Worm (Caenorhabditis elegans) whole organism, early embryonic: ENCODE measurements around the gene bmk-1.

ENCODE experiments used
- aly-1 ChIP-seq: sonication (generic microtip); optimal IDR thresholded peaks from 2 replicates; lab custom pipeline; 2016; ENCODE audit warnings: missing genetic modification characterization, missing compliant biosample characterization
- flt-1 ChIP-seq: fragments of 200-800 bp; sonication (Bioruptor generic); IDR thresholded peaks from 2 replicates; pipeline ENCODE4 v1.3.6; 2022; ENCODE audit warnings: missing genetic modification characterization, missing compliant biosample characterization
- tbx-11 ChIP-seq: fragments of 200-800 bp; sonication (Bioruptor generic); IDR thresholded peaks from 2 replicates; pipeline ENCODE4 v1.3.6; 2022; ENCODE audit warnings: missing genetic modification characterization, missing compliant biosample characterization

DNA sequence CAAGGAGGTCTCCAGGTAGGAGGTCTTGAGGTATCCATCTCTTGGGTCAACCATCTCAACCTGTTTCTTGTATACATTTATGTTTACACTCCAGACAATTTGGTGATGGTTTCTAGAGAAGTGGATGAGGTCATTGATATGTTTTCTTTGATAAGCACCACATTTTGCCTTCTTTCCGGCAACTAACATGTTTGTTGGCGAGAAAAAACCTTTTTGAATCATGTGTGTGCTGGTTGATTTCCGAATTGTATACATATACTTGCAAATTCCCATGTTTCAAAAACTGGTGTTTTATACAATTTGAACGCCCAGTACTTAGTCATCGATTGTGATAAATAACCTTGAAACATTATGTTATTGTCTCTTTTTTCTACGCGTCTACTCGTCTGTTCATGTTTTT, 47.3 kb upstream of the bmk-1 start:
- TF ChIP-seq flt-1 (GFP tag; lab: Robert Waterston, UW), result no peak
- TF ChIP-seq aly-1 (tag; lab: Kevin White, UChicago), result no peak
- no peak for TF ChIP-seq tbx-11 (GFP tag; lab: Robert Waterston, UW)
